Fruit fly (Drosophila melanogaster) whole organism, adult: ENCODE results near the gene hop.
A peak's percentile ranks its signal among the peaks of the same experiment; 100 is the strongest.

Experiments
- CG1620 ChIP-seq: fragments of 200-800 bp; sonication (Bioruptor generic); optimal IDR thresholded peaks from 2 replicates; lab custom pipeline; 2016; ENCODE audit warnings: missing biosample characterization, missing genetic modification characterization
- CG33017 ChIP-seq: fragments of 200-800 bp; sonication (Bioruptor generic); optimal IDR thresholded peaks from 2 replicates; lab custom pipeline; 2018; ENCODE audit warnings: missing biosample characterization, mild to moderate bottlenecking, missing genetic modification characterization, moderate library complexity
- Mnt ChIP-seq: fragments of 200-800 bp; sonication (Bioruptor generic); optimal IDR thresholded peaks from 2 replicates; lab custom pipeline; 2016; ENCODE audit warnings: missing biosample characterization, mild to moderate bottlenecking, missing genetic modification characterization
- kay ChIP-seq: fragments of 200-800 bp; sonication (Bioruptor generic); peaks from one replicate; lab custom pipeline; 2016; ENCODE audit warnings: missing biosample characterization, missing genetic modification characterization, borderline replicate concordance

- TF ChIP-seq CG1620 (GFP tag; lab: Kevin White, UChicago) = peak; percentile 59
- TF ChIP-seq Mnt (GFP tag; lab: Kevin White, UChicago) = peak; percentile 66
- TF ChIP-seq kay (GFP tag; lab: Kevin White, UChicago) = peak; percentile 96
- TF ChIP-seq CG33017 (tag; lab: Kevin White, UChicago) = peak; percentile 81
These were observed 41.6 kb downstream of the hop start for dm6 chrX:11326213-11326731.
